Worm (Caenorhabditis elegans) whole organism, late embryonic: ENCODE data around the gene nyn-3.

Experiments
- C38D4.7 ChIP-seq: fragments of 200-800 bp; sonication (Bioruptor generic); optimal IDR thresholded peaks from 2 replicates; lab custom pipeline; 2018; ENCODE audit warnings: mild to moderate bottlenecking, missing genetic modification characterization, moderate library complexity, missing compliant biosample characterization
- F13H6.1 ChIP-seq: sonication (generic microtip); optimal IDR thresholded peaks from 2 replicates; lab custom pipeline; 2016; ENCODE audit warnings: missing genetic modification characterization, missing compliant biosample characterization
- K02D7.2 ChIP-seq: sonication (generic microtip); optimal IDR thresholded peaks from 2 replicates; lab custom pipeline; 2017; ENCODE audit warnings: mild to moderate bottlenecking, missing genetic modification characterization, missing compliant biosample characterization
- K09A11.1 ChIP-seq: sonication (generic microtip); optimal IDR thresholded peaks from 2 replicates; lab custom pipeline; 2017; ENCODE audit warnings: antibody characterized with exemption, mild to moderate bottlenecking, missing genetic modification characterization, missing compliant biosample characterization; ENCODE audit not compliant: insufficient read depth
- ama-1 ChIP-seq: fragments of 150-350 bp; optimal IDR thresholded peaks from 2 replicates; lab custom pipeline; 2014
- ceh-14 ChIP-seq: sonication (generic microtip); optimal IDR thresholded peaks from 2 replicates; lab custom pipeline; 2016; ENCODE audit warnings: missing genotype, missing genetic modification characterization, missing compliant biosample characterization
- ceh-18 ChIP-seq: sonication (generic microtip); optimal IDR thresholded peaks from 2 replicates; lab custom pipeline; 2016; ENCODE audit warnings: missing genetic modification characterization, missing compliant biosample characterization
- ceh-22 ChIP-seq: sonication (generic microtip); optimal IDR thresholded peaks from 2 replicates; lab custom pipeline; 2017; ENCODE audit warnings: missing biosample characterization, missing genetic modification characterization
- ceh-24 ChIP-seq: sonication (generic microtip); optimal IDR thresholded peaks from 2 replicates; lab custom pipeline; 2016; ENCODE audit warnings: mild to moderate bottlenecking, missing genetic modification characterization, missing compliant biosample characterization
- ceh-31 ChIP-seq: sonication (generic microtip); optimal IDR thresholded peaks from 2 replicates; lab custom pipeline; 2016; ENCODE audit warnings: missing genetic modification characterization, missing compliant biosample characterization
- ceh-45 ChIP-seq: fragments of 200-800 bp; sonication (Bioruptor generic); IDR thresholded peaks from 2 replicates; pipeline ENCODE4 v1.3.6; 2022; ENCODE audit warnings: missing genetic modification reagents, missing genetic modification characterization, missing compliant biosample characterization
- ceh-48 ChIP-seq: sonication (generic microtip); optimal IDR thresholded peaks from 2 replicates; lab custom pipeline; 2016; ENCODE audit warnings: missing genetic modification characterization, inconsistent platforms, missing compliant biosample characterization
- ceh-6 ChIP-seq: fragments of 200-800 bp; sonication (Bioruptor generic); optimal IDR thresholded peaks from 2 replicates; lab custom pipeline; 2018; ENCODE audit warnings: mild to moderate bottlenecking, missing genetic modification characterization, missing compliant biosample characterization
- ceh-9 ChIP-seq: sonication (generic microtip); optimal IDR thresholded peaks from 2 replicates; lab custom pipeline; 2016; ENCODE audit warnings: mild to moderate bottlenecking, missing genetic modification characterization, inconsistent platforms, missing compliant biosample characterization
- che-1 ChIP-seq: sonication (generic microtip); optimal IDR thresholded peaks from 2 replicates; lab custom pipeline; 2016; ENCODE audit warnings: mild to moderate bottlenecking, missing genetic modification characterization, missing compliant biosample characterization
- dmd-4 ChIP-seq: sonication (generic microtip); optimal IDR thresholded peaks from 2 replicates; lab custom pipeline; 2016; ENCODE audit warnings: borderline replicate concordance, missing genetic modification characterization, missing compliant biosample characterization
- dve-1 ChIP-seq: sonication (generic microtip); optimal IDR thresholded peaks from 2 replicates; lab custom pipeline; 2017; ENCODE audit warnings: antibody characterized with exemption, mild to moderate bottlenecking, missing genetic modification characterization, missing compliant biosample characterization
- elt-4 ChIP-seq: sonication (generic microtip); optimal IDR thresholded peaks from 2 replicates; lab custom pipeline; 2016; ENCODE audit warnings: missing genetic modification characterization, missing compliant biosample characterization
- eyg-1 ChIP-seq: sonication (generic microtip); optimal IDR thresholded peaks from 2 replicates; lab custom pipeline; 2016; ENCODE audit warnings: missing genotype, missing genetic modification characterization, missing compliant biosample characterization
- fax-1 ChIP-seq: sonication (generic microtip); optimal IDR thresholded peaks from 2 replicates; lab custom pipeline; 2016; ENCODE audit warnings: missing genotype, missing genetic modification characterization, missing compliant biosample characterization
- fkh-10 ChIP-seq: fragments of 150-350 bp; optimal IDR thresholded peaks from 2 replicates; lab custom pipeline; 2014; ENCODE audit warnings: missing biosample characterization, missing genetic modification reagents, missing genetic modification characterization
- gmeb-2 ChIP-seq: sonication (generic microtip); optimal IDR thresholded peaks from 2 replicates; lab custom pipeline; 2016; ENCODE audit warnings: missing genetic modification characterization, inconsistent platforms, missing compliant biosample characterization
- hlh-15 ChIP-seq: sonication (generic microtip); optimal IDR thresholded peaks from 2 replicates; lab custom pipeline; 2016; ENCODE audit warnings: missing genetic modification characterization, missing compliant biosample characterization
- hlh-6 ChIP-seq: sonication (generic microtip); optimal IDR thresholded peaks from 2 replicates; lab custom pipeline; 2016; ENCODE audit warnings: missing genotype, missing genetic modification characterization, missing compliant biosample characterization
- nhr-232 ChIP-seq: sonication (generic microtip); optimal IDR thresholded peaks from 2 replicates; lab custom pipeline; 2016; ENCODE audit warnings: missing genetic modification characterization, missing compliant biosample characterization
- odd-2 ChIP-seq: sonication (generic microtip); optimal IDR thresholded peaks from 2 replicates; lab custom pipeline; 2017; ENCODE audit warnings: antibody characterized with exemption, mild to moderate bottlenecking, missing genetic modification characterization, missing compliant biosample characterization
- pag-3 ChIP-seq: sonication (generic microtip); optimal IDR thresholded peaks from 2 replicates; lab custom pipeline; 2016; ENCODE audit warnings: missing compliant biosample characterization, missing genetic modification characterization, borderline replicate concordance
- pax-1 ChIP-seq: fragments of 150-350 bp; optimal IDR thresholded peaks from 2 replicates; lab custom pipeline; 2014; ENCODE audit warnings: missing biosample characterization, missing genetic modification characterization
- pha-2 ChIP-seq: sonication (generic microtip); optimal IDR thresholded peaks from 2 replicates; lab custom pipeline; 2017; ENCODE audit warnings: mild to moderate bottlenecking, missing genetic modification characterization, missing compliant biosample characterization
- pha-4 ChIP-seq: fragments of 150-350 bp; optimal IDR thresholded peaks from 2 replicates; lab custom pipeline; 2018; ENCODE audit warnings: missing biosample characterization, missing genetic modification reagents, missing genetic modification characterization
- pqm-1 ChIP-seq: sonication (generic microtip); optimal IDR thresholded peaks from 2 replicates; lab custom pipeline; 2016; ENCODE audit warnings: missing genetic modification characterization, missing compliant biosample characterization
- pros-1 ChIP-seq: fragments of 150-350 bp; optimal IDR thresholded peaks from 2 replicates; lab custom pipeline; 2014; ENCODE audit warnings: missing biosample characterization, missing genetic modification reagents, missing genetic modification characterization
- rnt-1 ChIP-seq: sonication (generic microtip); optimal IDR thresholded peaks from 2 replicates; lab custom pipeline; 2016; ENCODE audit warnings: missing genetic modification characterization, missing compliant biosample characterization
- sox-4 ChIP-seq: sonication (generic microtip); optimal IDR thresholded peaks from 2 replicates; lab custom pipeline; 2017; ENCODE audit warnings: mild to moderate bottlenecking, missing genetic modification characterization, inconsistent platforms, missing compliant biosample characterization
- tbx-2 ChIP-seq: sonication (generic microtip); optimal IDR thresholded peaks from 2 replicates; lab custom pipeline; 2016; ENCODE audit warnings: missing genetic modification characterization, missing compliant biosample characterization
- tbx-7 ChIP-seq: sonication (generic microtip); optimal IDR thresholded peaks from 2 replicates; lab custom pipeline; 2016; ENCODE audit warnings: missing genotype, missing genetic modification characterization, missing compliant biosample characterization
- unc-55 ChIP-seq: sonication (generic microtip); optimal IDR thresholded peaks from 2 replicates; lab custom pipeline; 2017; ENCODE audit warnings: missing biosample characterization, missing genetic modification reagents, missing genetic modification characterization
- unc-86 ChIP-seq: sonication (generic microtip); optimal IDR thresholded peaks from 2 replicates; lab custom pipeline; 2016; ENCODE audit warnings: missing genetic modification characterization, missing compliant biosample characterization
- ztf-16 ChIP-seq: sonication (generic microtip); optimal IDR thresholded peaks from 2 replicates; lab custom pipeline; 2017; ENCODE audit warnings: missing genetic modification characterization, missing compliant biosample characterization

Gene nyn-3

DNA sequence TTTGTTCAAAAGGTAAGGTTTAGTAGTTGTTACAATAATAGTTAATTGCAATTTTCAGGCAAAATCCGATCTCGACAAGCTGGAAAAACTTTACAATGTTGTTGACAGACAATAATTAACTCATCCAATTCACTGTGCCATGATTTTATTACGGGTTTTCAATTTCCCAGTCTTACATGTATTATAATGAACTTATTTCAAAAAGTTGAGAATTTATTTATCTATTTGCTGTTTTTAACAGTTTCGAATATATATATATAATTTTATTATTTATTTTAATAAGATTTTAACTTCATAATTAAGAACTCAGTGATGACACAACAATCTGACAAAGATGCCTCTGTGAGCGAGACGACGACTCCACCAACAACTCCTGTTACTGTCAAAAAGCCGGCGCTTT, 46.4 kb downstream of the nyn-3 start, which contains the start of gene lelo-1:
Gene lelo-1, plus strand, starts transcription at position 301 of the 400 bp plus-strand sequence.
- TF ChIP-seq pqm-1 (tag; lab: Kevin White, UChicago) (no peak), tbx-2 (tag; lab: Kevin White, UChicago) (no peak), fax-1 (tag; lab: Kevin White, UChicago) (no peak), ceh-9 (tag; lab: Kevin White, UChicago) (no peak), pha-4 (tag; lab: Kevin White, UChicago) (no peak), ceh-6 (GFP tag; lab: Kevin White, UChicago) (no peak), ceh-48 (no peak)

ce11 chrII:6245199-6245702, 47.2 kb downstream of the nyn-3 start, which contains the start of gene blos-4:
TSS of gene blos-4 (plus strand) at chrII:6245249.
- TF ChIP-seq rnt-1 (tag; lab: Kevin White, UChicago) (no peak), dmd-4 (tag; lab: Kevin White, UChicago) (no peak), C38D4.7 (GFP tag; lab: Kevin White, UChicago) (no peak), gmeb-2 (tag; lab: Kevin White, UChicago) (no peak), dve-1 (tag; lab: Kevin White, UChicago) (no peak), K02D7.2 (tag; lab: Kevin White, UChicago) (no peak), ceh-24 (tag; lab: Kevin White, UChicago) (no peak), ceh-6 (GFP tag; lab: Kevin White, UChicago) (no peak), ztf-16 (no peak), K09A11.1 (no peak), elt-4 (tag; lab: Kevin White, UChicago) (no peak), ceh-48 (no peak), pag-3 (no peak)
- TF ChIP-seq, all 69 proteins: peak for 0

DNA sequence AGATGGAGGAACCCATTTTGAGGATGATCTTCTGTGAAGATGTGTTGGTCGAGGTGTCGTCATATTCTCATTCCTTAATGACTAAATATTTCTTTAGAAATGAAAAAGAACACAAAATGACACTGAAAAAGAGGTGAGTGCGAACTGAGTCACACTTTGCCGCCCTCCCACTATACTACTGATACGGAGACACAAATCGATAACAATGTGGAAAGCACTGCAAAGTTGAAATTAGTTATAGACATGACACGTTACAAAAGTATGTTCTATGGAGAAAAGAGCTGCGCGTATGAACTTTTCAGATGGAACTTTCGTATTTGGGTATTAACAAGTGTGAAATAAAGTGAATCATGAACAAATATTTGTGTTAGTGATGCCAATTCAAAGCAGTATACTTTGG, 48.3 kb downstream of the nyn-3 start, which contains the start of gene tat-4:
Gene tat-4, minus strand, starts transcription at position 117 of the 400 bp plus-strand sequence.
- no peak for TF ChIP-seq hlh-6 (tag; lab: Kevin White, UChicago)
- no peak for TF ChIP-seq elt-4 (tag; lab: Kevin White, UChicago)
- TF ChIP-seq unc-86 (tag; lab: Kevin White, UChicago): no peak
- TF ChIP-seq ceh-14 (tag; lab: Kevin White, UChicago): no peak
- TF ChIP-seq ceh-22 (tag; lab: Kevin White, UChicago): no peak
- TF ChIP-seq F13H6.1 (tag; lab: Kevin White, UChicago): no peak
- TF ChIP-seq ceh-45 (GFP tag; lab: Robert Waterston, UW): no peak
- no peak for TF ChIP-seq tbx-2 (tag; lab: Kevin White, UChicago)
- TF ChIP-seq ceh-48: no peak
- TF ChIP-seq ztf-16: no peak

ce11 chrII:6241758-6242157, 50.7 kb downstream of the nyn-3 start, which contains the start of gene T24H7.8:
TSS of gene T24H7.8 (plus strand) at chrII:6242058.
- TF ChIP-seq ceh-31 (tag; lab: Kevin White, UChicago) (no peak), ceh-14 (tag; lab: Kevin White, UChicago) (no peak), ceh-45 (GFP tag; lab: Robert Waterston, UW) (no peak), odd-2 (tag; lab: Kevin White, UChicago) (no peak), ceh-6 (GFP tag; lab: Kevin White, UChicago) (no peak), pros-1 (tag; lab: Kevin White, UChicago) (no peak), ceh-18 (no peak), pha-2 (no peak), nhr-232 (tag; lab: Kevin White, UChicago) (no peak), ama-1 (lab: Kevin White, UChicago) (no peak), hlh-15 (tag; lab: Kevin White, UChicago) (no peak), tbx-7 (tag; lab: Kevin White, UChicago) (no peak), unc-55 (no peak), ceh-24 (tag; lab: Kevin White, UChicago) (no peak), eyg-1 (no peak), sox-4 (tag; lab: Kevin White, UChicago) (no peak), che-1 (tag; lab: Kevin White, UChicago) (no peak), pax-1 (tag; lab: Kevin White, UChicago) (no peak), K02D7.2 (tag; lab: Kevin White, UChicago) (no peak), fkh-10 (GFP tag; lab: Kevin White, UChicago) (no peak)
- TF ChIP-seq, all 69 proteins: peak for 0
